Worm (Caenorhabditis elegans) whole organism, L1 larva: Measurements from ENCODE around the gene ife-1.

ENCODE experiments used
- C16A3.4 ChIP-seq: fragments of 150-350 bp; optimal IDR thresholded peaks from 2 replicates; lab custom pipeline; 2014; ENCODE audit warnings: missing biosample characterization, missing genetic modification characterization
- F16B12.6 ChIP-seq: fragments of 150-350 bp; optimal IDR thresholded peaks from 2 replicates; lab custom pipeline; 2014; ENCODE audit warnings: missing biosample characterization, missing genetic modification characterization
- Y116A8C.19 ChIP-seq: sonication (generic microtip); optimal IDR thresholded peaks from 2 replicates; lab custom pipeline; 2016; ENCODE audit warnings: missing compliant biosample characterization, missing genetic modification characterization, borderline replicate concordance
- aha-1 ChIP-seq: fragments of 150-350 bp; optimal IDR thresholded peaks from 2 replicates; lab custom pipeline; 2014; ENCODE audit warnings: missing biosample characterization, missing genetic modification characterization
- aly-2 ChIP-seq: fragments of 150-350 bp; optimal IDR thresholded peaks from 2 replicates; lab custom pipeline; 2014; ENCODE audit warnings: missing biosample characterization, missing genetic modification characterization
- blmp-1 ChIP-seq: fragments of 150-350 bp; optimal IDR thresholded peaks from 2 replicates; lab custom pipeline; 2014; ENCODE audit warnings: missing biosample characterization, missing genetic modification characterization
- ceh-63 ChIP-seq: fragments of 200-800 bp; sonication (Bioruptor generic); optimal IDR thresholded peaks from 2 replicates; lab custom pipeline; 2018; ENCODE audit warnings: mild to moderate bottlenecking, missing genetic modification characterization, missing compliant biosample characterization
- ces-1 ChIP-seq: fragments of 150-350 bp; optimal IDR thresholded peaks from 2 replicates; lab custom pipeline; 2014; ENCODE audit warnings: missing biosample characterization, missing genetic modification reagents, missing genetic modification characterization
- dpl-1 ChIP-seq, 3 experiments: fragments of 150-350 bp in 2 of 3; sonication (generic microtip) in 1 of 3; optimal IDR thresholded peaks; 2 replicates each; lab custom pipeline; 2014 to 2017; ENCODE audit warnings: missing biosample characterization in 3 of 3, missing genetic modification characterization in 3 of 3, missing genetic modification reagents in 3 of 3
- dsc-1 ChIP-seq: sonication (generic microtip); optimal IDR thresholded peaks from 2 replicates; lab custom pipeline; 2016; ENCODE audit warnings: mild to moderate bottlenecking, missing genetic modification characterization, missing compliant biosample characterization
- efl-1 ChIP-seq, 4 experiments: fragments of 150-350 bp; optimal IDR thresholded peaks in 3 of 4; peaks in 1 of 4; 1 replicate in 1 of 4; 2 replicates in 3 of 4; lab custom pipeline; 2014; ENCODE audit warnings: missing biosample characterization in 2 of 4, missing genetic modification characterization in 2 of 4, missing genetic modification reagents in 2 of 4
- efl-3 ChIP-seq: fragments of 200-800 bp; sonication (Bioruptor generic); optimal IDR thresholded peaks from 2 replicates; lab custom pipeline; 2018; ENCODE audit warnings: mild to moderate bottlenecking, missing genetic modification characterization, missing compliant biosample characterization
- elt-2 ChIP-seq: sonication (generic microtip); optimal IDR thresholded peaks from 2 replicates; lab custom pipeline; 2016; ENCODE audit warnings: missing genetic modification characterization, mild to moderate bottlenecking, inconsistent platforms, missing compliant biosample characterization, missing genetic modification reagents
- hpl-2 ChIP-seq: fragments of 150-350 bp; optimal IDR thresholded peaks from 2 replicates; lab custom pipeline; 2014; ENCODE audit warnings: missing biosample characterization, missing genetic modification reagents, missing genetic modification characterization
- isw-1 ChIP-seq: fragments of 200-800 bp; sonication (Bioruptor generic); IDR thresholded peaks from 2 replicates; pipeline ENCODE4 v1.3.6; 2022; ENCODE audit warnings: missing genetic modification characterization, missing compliant biosample characterization
- jun-1 ChIP-seq: fragments of 150-350 bp; optimal IDR thresholded peaks from 2 replicates; lab custom pipeline; 2014; ENCODE audit warnings: missing biosample characterization, missing genetic modification reagents, missing genetic modification characterization
- lin-13 ChIP-seq: fragments of 150-350 bp; optimal IDR thresholded peaks from 2 replicates; lab custom pipeline; 2014; ENCODE audit warnings: missing biosample characterization, missing genetic modification reagents, missing genetic modification characterization
- lin-14 ChIP-seq: fragments of 200-800 bp; sonication (Bioruptor generic); optimal IDR thresholded peaks from 2 replicates; lab custom pipeline; 2018; ENCODE audit warnings: mild to moderate bottlenecking, missing genetic modification characterization, moderate library complexity, missing compliant biosample characterization
- lin-15B ChIP-seq: fragments of 150-350 bp; sonication (generic microtip); optimal IDR thresholded peaks from 3 replicates; lab custom pipeline; 2014; ENCODE audit warnings: missing biosample characterization, missing genetic modification characterization
- lir-3 ChIP-seq: sonication (generic microtip); optimal IDR thresholded peaks from 2 replicates; lab custom pipeline; 2016; ENCODE audit warnings: mild to moderate bottlenecking, missing genetic modification characterization, moderate library complexity, missing compliant biosample characterization; ENCODE audit not compliant: poor library complexity
- mdl-1 ChIP-seq, 2 experiments: fragments of 150-350 bp; optimal IDR thresholded peaks; 2 replicates each; lab custom pipeline; 2014 to 2017; ENCODE audit warnings: missing biosample characterization in 2 of 2, missing genetic modification characterization in 2 of 2, inconsistent platforms in 1 of 2
- mep-1 ChIP-seq: fragments of 150-350 bp; optimal IDR thresholded peaks from 2 replicates; lab custom pipeline; 2014; ENCODE audit warnings: missing biosample characterization, missing genetic modification characterization
- nhr-12 ChIP-seq: sonication (generic microtip); optimal IDR thresholded peaks from 2 replicates; lab custom pipeline; 2017; ENCODE audit warnings: missing biosample characterization, missing genetic modification characterization
- nhr-20 ChIP-seq: sonication (generic microtip); optimal IDR thresholded peaks from 2 replicates; lab custom pipeline; 2016; ENCODE audit warnings: mild to moderate bottlenecking, missing genetic modification characterization, missing compliant biosample characterization
- nhr-28 ChIP-seq: fragments of 150-350 bp; optimal IDR thresholded peaks from 2 replicates; lab custom pipeline; 2014; ENCODE audit warnings: missing biosample characterization, missing genetic modification characterization
- nhr-47 ChIP-seq: sonication (generic microtip); optimal IDR thresholded peaks from 2 replicates; lab custom pipeline; 2016; ENCODE audit warnings: mild to moderate bottlenecking, missing genetic modification characterization, moderate library complexity, missing compliant biosample characterization
- nhr-76 ChIP-seq: sonication (generic microtip); optimal IDR thresholded peaks from 2 replicates; lab custom pipeline; 2017; ENCODE audit warnings: missing biosample characterization, missing genetic modification characterization
- nhr-77 ChIP-seq: fragments of 150-350 bp; optimal IDR thresholded peaks from 2 replicates; lab custom pipeline; 2014; ENCODE audit warnings: missing biosample characterization, missing genetic modification characterization
- nhr-84 ChIP-seq: sonication (generic microtip); optimal IDR thresholded peaks from 2 replicates; lab custom pipeline; 2017; ENCODE audit warnings: missing biosample characterization, missing genetic modification characterization
- nhr-85 ChIP-seq: sonication (generic microtip); peaks from one replicate; lab custom pipeline; 2016; ENCODE audit warnings: missing genetic modification characterization, inconsistent platforms, missing compliant biosample characterization
- pag-3 ChIP-seq: sonication (generic microtip); optimal IDR thresholded peaks from 2 replicates; lab custom pipeline; 2017; ENCODE audit warnings: missing genetic modification characterization, mild to moderate bottlenecking, missing compliant biosample characterization, antibody characterized with exemption, borderline replicate concordance; ENCODE audit not compliant: insufficient read depth
- pqm-1 ChIP-seq: sonication (generic microtip); optimal IDR thresholded peaks from 3 replicates; lab custom pipeline; 2017; ENCODE audit warnings: missing biosample characterization, missing genetic modification characterization
- rnt-1 ChIP-seq: sonication (generic microtip); optimal IDR thresholded peaks from 2 replicates; lab custom pipeline; 2016; ENCODE audit warnings: mild to moderate bottlenecking, missing genetic modification characterization, moderate library complexity, missing compliant biosample characterization
- snpc-4 ChIP-seq: fragments of 150-350 bp; optimal IDR thresholded peaks from 2 replicates; lab custom pipeline; 2014; ENCODE audit warnings: missing biosample characterization, missing genetic modification characterization
- snu-23 ChIP-seq: sonication (generic microtip); optimal IDR thresholded peaks from 2 replicates; lab custom pipeline; 2016; ENCODE audit warnings: missing genetic modification characterization, missing compliant biosample characterization
- tbx-2 ChIP-seq: sonication (generic microtip); optimal IDR thresholded peaks from 2 replicates; lab custom pipeline; 2016; ENCODE audit warnings: missing genetic modification characterization, missing compliant biosample characterization
- tlp-1 ChIP-seq: fragments of 150-350 bp; optimal IDR thresholded peaks from 2 replicates; lab custom pipeline; 2014; ENCODE audit warnings: missing biosample characterization, missing genetic modification characterization
- unc-98 ChIP-seq: fragments of 200-800 bp; sonication (Bioruptor generic); IDR thresholded peaks from 2 replicates; pipeline ENCODE4 v1.3.6; 2022; ENCODE audit warnings: missing genetic modification characterization, missing compliant biosample characterization
- xbp-1 ChIP-seq: sonication (generic microtip); optimal IDR thresholded peaks from 2 replicates; lab custom pipeline; 2016; ENCODE audit warnings: missing genetic modification characterization, missing compliant biosample characterization
- zag-1 ChIP-seq: fragments of 150-350 bp; optimal IDR thresholded peaks from 2 replicates; lab custom pipeline; 2014; ENCODE audit warnings: missing biosample characterization, missing genetic modification characterization

The ife-1 gene

ce11 chrIII:13322578-13322977, 20.6 kb upstream of the ife-1 start, which contains the start of gene F53A2.11 (continued):
- TF ChIP-seq rnt-1 = no peak
- no peak for TF ChIP-seq aly-2
- TF ChIP-seq dpl-1 (GFP tag; optimal IDR thresholded peaks at IDR 0.05; lab: Kevin White, UChicago) = no peak

ce11 chrIII:13324739-13325138, 18.5 kb upstream of the ife-1 start, which contains the start of gene F53A2.1:
F53A2.1 (minus strand) TSS chrIII:13324839.
- TF ChIP-seq tlp-1 (tag; lab: Kevin White, UChicago) = no peak
- no peak for TF ChIP-seq pqm-1
- TF ChIP-seq snu-23 (GFP tag; lab: Kevin White, UChicago) = no peak
- TF ChIP-seq elt-2 (tag; lab: Kevin White, UChicago) = no peak

- TF ChIP-seq mep-1 (tag; lab: Kevin White, UChicago) (no peak), nhr-85 (tag; lab: Kevin White, UChicago) (peak; percentile 10), efl-1 (optimal IDR thresholded peaks at IDR 0.05; lab: Kevin White, UChicago) (no peak), efl-1 (GFP tag; optimal IDR thresholded peaks at IDR 0.05 in 1 of 2; lab: Kevin White, UChicago) (peak in 1 of 2 experiments; percentile 64), unc-98 (GFP tag; lab: Robert Waterston, UW) (no peak)
- TF ChIP-seq, all 84 proteins: peak for 2
These were observed 14.3 kb upstream of the ife-1 start for ce11 chrIII:13328911-13329310.

DNA sequence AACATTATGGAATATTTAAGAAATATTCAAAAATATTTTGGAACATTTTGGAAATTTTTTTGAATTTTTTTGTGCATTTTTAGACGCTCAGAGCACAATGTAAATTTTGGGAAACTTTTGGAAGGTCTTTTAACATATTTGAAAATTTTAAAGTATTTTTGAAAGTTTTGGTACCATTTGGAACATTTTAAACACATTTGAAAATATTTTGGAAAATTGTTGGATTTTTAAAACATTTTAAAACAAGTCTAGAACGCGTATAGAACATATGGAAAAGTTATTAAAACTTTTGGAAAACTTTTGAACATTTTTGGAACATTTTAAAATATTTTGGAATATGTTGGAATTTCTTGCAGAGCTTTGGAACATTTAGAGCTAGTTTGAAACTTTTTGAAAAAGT, 9.5 kb upstream of the ife-1 start, which contains the start of gene sdz-20:
Gene sdz-20 (plus strand): TSS at position 301 of the 400 bp plus-strand sequence.
- TF ChIP-seq lin-14 (GFP tag; lab: Kevin White, UChicago) = no peak
- no peak for TF ChIP-seq ces-1 (GFP tag; lab: Kevin White, UChicago)
- TF ChIP-seq snpc-4 (tag; lab: Kevin White, UChicago) = no peak
- no peak for TF ChIP-seq Y116A8C.19 (tag; lab: Kevin White, UChicago)

ce11 chrIII:13339672-13340071, 3.5 kb upstream of the ife-1 start, which contains the start of gene F53A2.3:
F53A2.3 (minus strand) TSS chrIII:13339772.
- TF ChIP-seq nhr-84 (tag; lab: Kevin White, UChicago) (no peak), zag-1 (tag; lab: Kevin White, UChicago) (no peak), mdl-1 (tag; optimal IDR thresholded peaks at IDR 0.05; lab: Kevin White, UChicago) (no peak), C16A3.4 (no peak), tbx-2 (tag; lab: Kevin White, UChicago) (no peak), ceh-63 (GFP tag; lab: Kevin White, UChicago) (no peak), xbp-1 (tag; lab: Kevin White, UChicago) (no peak), snpc-4 (tag; lab: Kevin White, UChicago) (no peak), rnt-1 (no peak), dsc-1 (tag; lab: Kevin White, UChicago) (no peak)
- TF ChIP-seq, all 84 proteins: peak for 0

- TF ChIP-seq mep-1 (tag; lab: Kevin White, UChicago) (no peak), jun-1 (tag; lab: Kevin White, UChicago) (no peak), nhr-47 (tag; lab: Kevin White, UChicago) (peak; percentile 35), F16B12.6 (tag; lab: Kevin White, UChicago) (no peak), hpl-2 (GFP tag; lab: Kevin White, UChicago) (no peak), rnt-1 (peak; percentile 24), lin-13 (GFP tag; lab: Kevin White, UChicago) (peak; percentile 34), isw-1 (GFP tag; lab: Robert Waterston, UW) (no peak), efl-1 (optimal IDR thresholded peaks at IDR 0.05; lab: Kevin White, UChicago) (peak; percentile 18 to 70), efl-1 (GFP tag; optimal IDR thresholded peaks at IDR 0.05 in 1 of 2; lab: Kevin White, UChicago) (peak; percentile 77 to 98), nhr-28 (tag; lab: Kevin White, UChicago) (no peak), blmp-1 (tag; lab: Kevin White, UChicago) (peak; percentile 17), zag-1 (tag; lab: Kevin White, UChicago) (no peak), xbp-1 (tag; lab: Kevin White, UChicago) (no peak), efl-3 (GFP tag; lab: Kevin White, UChicago) (no peak), nhr-77 (tag; lab: Kevin White, UChicago) (no peak), aha-1 (tag; lab: Kevin White, UChicago) (no peak), pag-3 (tag; lab: Kevin White, UChicago) (no peak), nhr-84 (tag; lab: Kevin White, UChicago) (no peak), lir-3 (tag; lab: Kevin White, UChicago) (no peak), nhr-76 (tag; lab: Kevin White, UChicago) (no peak), lin-15B (tag; lab: Kevin White, UChicago) (peak; percentile 20), nhr-12 (tag; lab: Kevin White, UChicago) (no peak), nhr-20 (tag; lab: Kevin White, UChicago) (peak; percentile 20)
These were observed 2.5 kb upstream of the ife-1 start for ce11 chrIII:13340504-13341274.
